Worm (Caenorhabditis elegans): ENCODE data around the gene Y22D7AR.7.

ce11 chrIII:1674760-1675159, 13.1 kb downstream of the Y22D7AR.7 start:
- TF ChIP-seq ceh-6 (GFP tag; optimal IDR thresholded peaks at IDR 0.05): no peak
- TF ChIP-seq ets-4 (tag; optimal IDR thresholded peaks at IDR 0.05): no peak
- no peak for TF ChIP-seq pha-4 (tag; optimal IDR thresholded peaks at IDR 0.05)
- no peak for TF ChIP-seq ama-1 (optimal IDR thresholded peaks at IDR 0.05)
- TF ChIP-seq elt-4 (tag; optimal IDR thresholded peaks at IDR 0.05): no peak
- TF ChIP-seq odd-2 (tag; optimal IDR thresholded peaks at IDR 0.05): no peak
- no peak for TF ChIP-seq hlh-13 (GFP tag; optimal IDR thresholded peaks at IDR 0.05)
- TF ChIP-seq nhr-11 (tag; optimal IDR thresholded peaks at IDR 0.05): no peak
